Fruit fly (Drosophila melanogaster) whole organism, wandering third instar larva: ENCODE data around the gene BTBD9.

Experiments used
- Abd-B ChIP-seq: fragments of >200 bp; optimal IDR thresholded peaks from 2 replicates; lab custom pipeline; 2017; ENCODE audit warnings: missing biosample characterization, missing genetic modification characterization
- CG32264 ChIP-seq: fragments of 200-800 bp; sonication (Bioruptor generic); optimal IDR thresholded peaks from 2 replicates; lab custom pipeline; 2016; ENCODE audit warnings: missing biosample characterization, missing genetic modification characterization
- CG9705 ChIP-seq: fragments of 200-800 bp; sonication (Bioruptor generic); optimal IDR thresholded peaks from 2 replicates; lab custom pipeline; 2018; ENCODE audit warnings: missing biosample characterization, mild to moderate bottlenecking, missing genetic modification characterization
- CrebA ChIP-seq: fragments of 200-800 bp; sonication (Bioruptor generic); optimal IDR thresholded peaks from 2 replicates; lab custom pipeline; 2016; ENCODE audit warnings: missing biosample characterization, mild to moderate bottlenecking, missing genetic modification characterization, borderline replicate concordance
- Dfd ChIP-seq: fragments of >200 bp; optimal IDR thresholded peaks from 2 replicates; lab custom pipeline; 2017; ENCODE audit warnings: missing biosample characterization, missing genetic modification characterization
- Dif ChIP-seq: fragments of 200-275, 200-300 bp; sonication (Bioruptor generic); optimal IDR thresholded peaks from 2 replicates; lab custom pipeline; 2018; ENCODE audit warnings: missing biosample characterization, missing genetic modification characterization; ENCODE audit not compliant: partially characterized antibody
- GATAd ChIP-seq: sonication (Bioruptor generic); optimal IDR thresholded peaks from 2 replicates; lab custom pipeline; 2016; ENCODE audit warnings: missing biosample characterization, missing genetic modification characterization
- HLH106 ChIP-seq: fragments of 200-800 bp; optimal IDR thresholded peaks from 3 replicates; lab custom pipeline; 2019; ENCODE audit warnings: missing biosample characterization, mild to moderate bottlenecking, missing genetic modification characterization, moderate library complexity
- Hnf4 ChIP-seq: fragments of 200-800 bp; sonication (Bioruptor generic); optimal IDR thresholded peaks from 2 replicates; lab custom pipeline; 2016; ENCODE audit warnings: missing biosample characterization, mild to moderate bottlenecking, missing genetic modification characterization
- Hr78 ChIP-seq: fragments of >200 bp; optimal IDR thresholded peaks from 2 replicates; lab custom pipeline; 2017; ENCODE audit warnings: missing biosample characterization, missing genetic modification characterization
- Hr83 ChIP-seq: fragments of 200-300 bp; sonication (Bioruptor generic); optimal IDR thresholded peaks from 2 replicates; lab custom pipeline; 2016; ENCODE audit warnings: missing biosample characterization, mild to moderate bottlenecking, missing genetic modification characterization, moderate library complexity; ENCODE audit not compliant: poor library complexity, severe bottlenecking
- Jra ChIP-seq: sonication (Bioruptor generic); optimal IDR thresholded peaks from 2 replicates; lab custom pipeline; 2016; ENCODE audit warnings: missing biosample characterization, missing genetic modification characterization
- Mio ChIP-seq: sonication (Bioruptor generic); optimal IDR thresholded peaks from 2 replicates; lab custom pipeline; 2016; ENCODE audit warnings: missing biosample characterization, missing genetic modification characterization
- Myc ChIP-seq: fragments of >200 bp; optimal IDR thresholded peaks from 2 replicates; lab custom pipeline; 2017
- N ChIP-seq: fragments of >200 bp; optimal IDR thresholded peaks from 2 replicates; lab custom pipeline; 2018; ENCODE audit warnings: missing biosample characterization, missing external identifiers, missing genetic modification characterization
- OdsH ChIP-seq: fragments of 200-800 bp; sonication (Bioruptor generic); optimal IDR thresholded peaks from 2 replicates; lab custom pipeline; 2016; ENCODE audit warnings: missing biosample characterization, mild to moderate bottlenecking, missing genetic modification characterization
- Rel ChIP-seq, 2 experiments: fragments of 200-800 bp; sonication (Bioruptor generic) in 1 of 2; optimal IDR thresholded peaks; 2 replicates in 1 of 2; 3 replicates in 1 of 2; lab custom pipeline; 2016 to 2019; ENCODE audit warnings: mild to moderate bottlenecking in 2 of 2, missing biosample characterization in 2 of 2, missing genetic modification characterization in 2 of 2, moderate library complexity in 1 of 2
- Sp1 ChIP-seq: fragments of 200-800 bp; sonication (Bioruptor generic); optimal IDR thresholded peaks from 3 replicates; lab custom pipeline; 2019; ENCODE audit warnings: missing biosample characterization, mild to moderate bottlenecking, missing genetic modification characterization, moderate library complexity
- Vsx2 ChIP-seq: fragments of 200-300, 225-300 bp; sonication (Bioruptor generic); optimal IDR thresholded peaks from 2 replicates; lab custom pipeline; 2018; ENCODE audit warnings: missing biosample characterization, missing genetic modification characterization; ENCODE audit not compliant: partially characterized antibody
- br ChIP-seq: fragments of 200-800 bp; sonication (Bioruptor generic); optimal IDR thresholded peaks from 2 replicates; lab custom pipeline; 2016; ENCODE audit warnings: missing biosample characterization, missing genetic modification characterization
- brk ChIP-seq: fragments of 200-800 bp; sonication (Bioruptor generic); optimal IDR thresholded peaks from 2 replicates; lab custom pipeline; 2016; ENCODE audit warnings: missing biosample characterization, mild to moderate bottlenecking, missing genetic modification characterization
- dl ChIP-seq, 2 experiments: fragments of 175-275, 200-275 bp in 1 of 2; fragments of 200-275 bp in 1 of 2; sonication (Bioruptor generic); optimal IDR thresholded peaks; lab custom pipeline; 2018; ENCODE audit warnings: mild to moderate bottlenecking in 2 of 2, missing biosample characterization in 2 of 2, missing genetic modification characterization in 2 of 2, moderate library complexity in 2 of 2; ENCODE audit not compliant: partially characterized antibody in 2 of 2, insufficient read depth in 1 of 2
- dmrt93B ChIP-seq: fragments of 200-800 bp; sonication (Bioruptor generic); optimal IDR thresholded peaks from 2 replicates; lab custom pipeline; 2018; ENCODE audit warnings: missing biosample characterization, mild to moderate bottlenecking, missing genetic modification characterization
- dsf ChIP-seq: sonication (Bioruptor generic); optimal IDR thresholded peaks from 2 replicates; lab custom pipeline; 2016; ENCODE audit warnings: missing biosample characterization, missing genetic modification characterization, borderline replicate concordance
- ey ChIP-seq: fragments of 200-800 bp; sonication (Bioruptor generic); optimal IDR thresholded peaks from 2 replicates; lab custom pipeline; 2016; ENCODE audit warnings: missing biosample characterization, missing genetic modification characterization
- foxo ChIP-seq, 2 experiments: fragments of 200-800 bp; sonication (Bioruptor generic); optimal IDR thresholded peaks; 2 replicates in 1 of 2; 3 replicates in 1 of 2; lab custom pipeline; 2016 to 2017; ENCODE audit warnings: missing biosample characterization in 2 of 2, missing genetic modification characterization in 2 of 2
- fru ChIP-seq: fragments of 200-800 bp; sonication (Bioruptor generic); optimal IDR thresholded peaks from 3 replicates; lab custom pipeline; 2016; ENCODE audit warnings: missing biosample characterization, mild to moderate bottlenecking, missing genetic modification characterization
- h ChIP-seq: fragments of 200-800 bp; sonication (Bioruptor generic); optimal IDR thresholded peaks from 3 replicates; lab custom pipeline; 2016; ENCODE audit warnings: missing biosample characterization, mild to moderate bottlenecking, missing genetic modification characterization
- jim ChIP-seq: fragments of 175-275, 200-325 bp; sonication (Bioruptor generic); optimal IDR thresholded peaks from 2 replicates; lab custom pipeline; 2016; ENCODE audit warnings: missing biosample characterization, mild to moderate bottlenecking, missing genetic modification characterization
- lola ChIP-seq: fragments of >200 bp; optimal IDR thresholded peaks from 2 replicates; lab custom pipeline; 2017; ENCODE audit warnings: missing biosample characterization, missing genetic modification characterization
- pan ChIP-seq: fragments of >200 bp; optimal IDR thresholded peaks from 2 replicates; lab custom pipeline; 2017
- psq ChIP-seq: fragments of 200-800 bp; sonication (Bioruptor generic); optimal IDR thresholded peaks from 3 replicates; lab custom pipeline; 2017; ENCODE audit warnings: missing biosample characterization, mild to moderate bottlenecking, missing genetic modification characterization, moderate library complexity
- rgr ChIP-seq: fragments of 200-800 bp; sonication (Bioruptor generic); optimal IDR thresholded peaks from 3 replicates; lab custom pipeline; 2016; ENCODE audit warnings: missing biosample characterization, mild to moderate bottlenecking, missing genetic modification characterization
- sage ChIP-seq: fragments of 200-800 bp; sonication (Bioruptor generic); optimal IDR thresholded peaks from 2 replicates; lab custom pipeline; 2016; ENCODE audit warnings: missing biosample characterization, mild to moderate bottlenecking, missing genetic modification characterization
- sv ChIP-seq: fragments of 200-800 bp; sonication (Bioruptor generic); optimal IDR thresholded peaks from 3 replicates; lab custom pipeline; 2016; ENCODE audit warnings: missing biosample characterization, missing genetic modification characterization
- tai ChIP-seq: sonication (Bioruptor generic); optimal IDR thresholded peaks from 2 replicates; lab custom pipeline; 2016; ENCODE audit warnings: missing biosample characterization, missing genetic modification characterization
- usp ChIP-seq: fragments of >200 bp; optimal IDR thresholded peaks from 2 replicates; lab custom pipeline; 2017; ENCODE audit warnings: missing biosample characterization, missing genetic modification characterization
- woc ChIP-seq: sonication (Bioruptor generic); optimal IDR thresholded peaks from 2 replicates; lab custom pipeline; 2016; ENCODE audit warnings: missing biosample characterization, mild to moderate bottlenecking, missing genetic modification characterization

The BTBD9 gene

DNA sequence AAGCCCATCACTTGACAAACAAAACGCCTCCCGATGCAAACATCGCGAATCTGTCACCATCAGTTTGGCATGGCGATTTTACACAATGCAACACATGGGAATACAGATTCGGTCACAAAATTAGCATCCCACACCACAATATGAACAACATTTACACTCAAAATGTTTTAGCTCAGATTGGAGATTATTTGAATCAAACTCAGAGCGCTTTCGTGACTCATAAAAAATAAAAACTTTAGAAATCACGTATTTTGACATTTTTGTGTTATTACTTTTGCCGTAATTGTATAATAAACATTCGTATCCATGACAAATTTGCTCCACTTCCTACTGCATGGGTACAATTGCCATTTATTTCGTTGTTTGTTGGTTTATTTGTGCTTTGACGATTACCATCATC lies 35.7 kb downstream of the BTBD9 start:
- no peak for TF ChIP-seq br (GFP tag; lab: Kevin White, UChicago)
- TF ChIP-seq Dfd: no peak
- no peak for TF ChIP-seq N (GFP tag; lab: Kevin White, UChicago)
- TF ChIP-seq Dif (GFP tag; lab: Kevin White, UChicago): no peak
- TF ChIP-seq usp (GFP tag; lab: Kevin White, UChicago): no peak
- no peak for TF ChIP-seq CrebA
- TF ChIP-seq rgr (GFP tag; lab: Kevin White, UChicago): peak; percentile 14
- TF ChIP-seq GATAd (GFP tag; lab: Kevin White, UChicago): no peak
- no peak for TF ChIP-seq CG9705 (GFP tag; lab: Kevin White, UChicago)
- no peak for TF ChIP-seq dl (GFP tag; optimal IDR thresholded peaks at IDR 0.05; lab: Kevin White, UChicago; ENCODE audit: insufficient read depth in 1 of 2, partially characterized antibody in 2 of 2)
- TF ChIP-seq sage: no peak
- no peak for TF ChIP-seq Vsx2 (GFP tag; lab: Kevin White, UChicago)
- no peak for TF ChIP-seq Abd-B
- no peak for TF ChIP-seq sv (GFP tag; lab: Kevin White, UChicago)
- TF ChIP-seq pan (lab: Kevin White, UChicago): no peak
- no peak for TF ChIP-seq lola
- TF ChIP-seq Myc (lab: Kevin White, UChicago): no peak
- no peak for TF ChIP-seq Sp1 (GFP tag; lab: Kevin White, UChicago)
- no peak for TF ChIP-seq HLH106 (tag; lab: Kevin White, UChicago)
- no peak for TF ChIP-seq Hnf4
- no peak for TF ChIP-seq dmrt93B (GFP tag; lab: Kevin White, UChicago)
- no peak for TF ChIP-seq CG32264 (GFP tag; lab: Kevin White, UChicago)
- TF ChIP-seq jim: no peak
- TF ChIP-seq fru (GFP tag; lab: Kevin White, UChicago): peak; percentile 1
- TF ChIP-seq h (GFP tag; lab: Kevin White, UChicago): peak; percentile 2
- no peak for TF ChIP-seq ey (GFP tag; lab: Kevin White, UChicago)
- TF ChIP-seq brk (GFP tag; lab: Kevin White, UChicago): no peak
- no peak for TF ChIP-seq dsf
- no peak for TF ChIP-seq Jra (GFP tag; lab: Kevin White, UChicago)
- no peak for TF ChIP-seq Mio
- no peak for TF ChIP-seq Hr83
- no peak for TF ChIP-seq psq (GFP tag; lab: Kevin White, UChicago)
- no peak for TF ChIP-seq OdsH (GFP tag; lab: Kevin White, UChicago)
- peak in 1 of 2 experiments; percentile 27 for TF ChIP-seq foxo (GFP tag; optimal IDR thresholded peaks at IDR 0.05; lab: Kevin White, UChicago)
- no peak for TF ChIP-seq woc (GFP tag; lab: Kevin White, UChicago)
- TF ChIP-seq, all 38 proteins: peak for 4

DNA sequence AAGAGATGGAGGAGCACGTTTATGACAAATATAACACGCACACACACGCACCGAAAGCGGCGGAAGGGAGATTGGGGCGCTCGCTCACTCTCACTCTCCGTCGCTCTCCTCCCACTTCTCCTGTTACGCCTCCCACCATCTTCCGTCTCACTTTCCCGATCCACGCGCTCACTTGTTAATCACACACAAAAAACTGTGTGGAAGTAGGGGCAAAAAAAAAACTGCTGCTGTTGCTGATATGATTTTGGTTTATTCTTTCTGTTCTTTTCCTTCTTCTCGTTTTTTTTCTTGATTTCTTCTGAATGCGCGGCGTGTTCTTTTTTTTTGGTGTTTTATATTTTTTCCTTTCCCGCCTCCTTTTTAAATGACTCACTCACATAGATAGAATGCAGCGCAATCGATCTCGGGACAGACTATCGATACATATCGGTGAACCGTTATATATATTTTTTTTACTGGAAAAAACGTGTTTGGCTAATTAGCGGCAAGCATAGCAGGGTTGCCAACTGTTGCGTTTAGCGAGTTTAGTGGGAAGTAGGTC lies 37.4 kb downstream of the BTBD9 start:
- TF ChIP-seq CG32264 (GFP tag; lab: Kevin White, UChicago) (peak; percentile 16), h (GFP tag; lab: Kevin White, UChicago) (peak; percentile 83), HLH106 (tag; lab: Kevin White, UChicago) (peak; percentile 7), Jra (GFP tag; lab: Kevin White, UChicago) (peak; percentile 23), Vsx2 (GFP tag; lab: Kevin White, UChicago) (peak; percentile 96), Hr78 (GFP tag; lab: Kevin White, UChicago) (no peak), N (GFP tag; lab: Kevin White, UChicago) (no peak), CrebA (peak; percentile 93), Myc (lab: Kevin White, UChicago) (no peak), dsf (no peak), Abd-B (no peak), rgr (GFP tag; lab: Kevin White, UChicago) (no peak), br (GFP tag; lab: Kevin White, UChicago) (peak; percentile 51), OdsH (GFP tag; lab: Kevin White, UChicago) (peak; percentile 11), fru (GFP tag; lab: Kevin White, UChicago) (peak; percentile 10), ey (GFP tag; lab: Kevin White, UChicago) (no peak), usp (GFP tag; lab: Kevin White, UChicago) (no peak), Sp1 (GFP tag; lab: Kevin White, UChicago) (peak; percentile 86), woc (GFP tag; lab: Kevin White, UChicago) (no peak), tai (GFP tag; lab: Kevin White, UChicago) (no peak), dl (GFP tag; optimal IDR thresholded peaks at IDR 0.05; lab: Kevin White, UChicago; ENCODE audit: insufficient read depth in 1 of 2, partially characterized antibody in 2 of 2) (peak; percentile 65 to 73), GATAd (GFP tag; lab: Kevin White, UChicago) (no peak), foxo (GFP tag; optimal IDR thresholded peaks at IDR 0.05; lab: Kevin White, UChicago) (peak in 1 of 2 experiments; percentile 13), sage (peak; percentile 68), Rel (GFP tag; optimal IDR thresholded peaks at IDR 0.05; lab: Kevin White, UChicago) (peak; percentile 69), Rel (tag; optimal IDR thresholded peaks at IDR 0.05; lab: Kevin White, UChicago) (peak; percentile 76), Dif (GFP tag; lab: Kevin White, UChicago) (peak; percentile 63), lola (no peak), Hr83 (no peak), sv (GFP tag; lab: Kevin White, UChicago) (no peak), jim (peak; percentile 88), Dfd (no peak), Hnf4 (peak; percentile 13), psq (GFP tag; lab: Kevin White, UChicago) (peak; percentile 95), brk (GFP tag; lab: Kevin White, UChicago) (no peak), Mio (peak; percentile 6), dmrt93B (GFP tag; lab: Kevin White, UChicago) (peak; percentile 17), pan (lab: Kevin White, UChicago) (no peak), CG9705 (GFP tag; lab: Kevin White, UChicago) (no peak)
